Worm (Caenorhabditis elegans): ENCODE data around the gene Y54F10AM.11.

DNA sequence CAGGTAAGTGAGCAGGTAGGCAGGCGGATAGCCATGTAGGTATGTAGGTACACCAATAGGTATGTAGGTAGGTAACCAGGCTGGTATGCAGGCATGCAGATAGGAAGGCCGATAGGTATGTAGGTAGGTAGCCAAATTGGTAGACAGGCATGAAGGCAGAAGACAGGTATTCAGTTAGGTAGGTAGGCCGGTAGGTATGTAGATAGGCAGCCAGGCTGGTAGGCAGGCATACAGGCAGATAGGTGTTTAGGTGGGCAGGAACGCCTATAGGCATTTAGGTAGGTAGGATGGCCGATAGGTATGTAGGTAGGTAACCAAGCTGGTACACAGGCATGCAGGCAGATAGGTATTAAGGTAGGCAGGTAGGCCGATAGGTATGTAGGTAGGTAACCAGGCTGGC, 3.0 kb downstream of the Y54F10AM.11 start:
- TF ChIP-seq mef-2 (tag; optimal IDR thresholded peaks at IDR 0.05) (no peak), ceh-82 (tag; optimal IDR thresholded peaks at IDR 0.05) (no peak), xbp-1 (tag; optimal IDR thresholded peaks at IDR 0.05) (no peak), mab-9 (GFP tag; IDR thresholded peaks at IDR 0.05) (no peak), dpl-1 (GFP tag; optimal IDR thresholded peaks at IDR 0.05) (no peak), sptf-1 (tag; optimal IDR thresholded peaks at IDR 0.05) (no peak), unc-98 (GFP tag; IDR thresholded peaks at IDR 0.05) (no peak), blmp-1 (tag; optimal IDR thresholded peaks at IDR 0.05) (no peak), nhr-76 (tag; optimal IDR thresholded peaks at IDR 0.05) (no peak), egl-27 (tag; optimal IDR thresholded peaks at IDR 0.05) (no peak), aly-2 (tag; optimal IDR thresholded peaks at IDR 0.05) (no peak), nhr-90 (tag; optimal IDR thresholded peaks at IDR 0.05; ENCODE audit: poor library complexity) (no peak), swsn-7 (tag; optimal IDR thresholded peaks at IDR 0.05) (no peak), nhr-12 (tag; optimal IDR thresholded peaks at IDR 0.05) (no peak)
